Worm (Caenorhabditis elegans) whole organism, late embryonic: ENCODE measurements around the gene gtap-2.

Experiments used
- C38D4.7 ChIP-seq: fragments of 200-800 bp; sonication (Bioruptor generic); optimal IDR thresholded peaks from 2 replicates; lab custom pipeline; 2018; ENCODE audit warnings: mild to moderate bottlenecking, missing genetic modification characterization, moderate library complexity, missing compliant biosample characterization
- F13H6.1 ChIP-seq: sonication (generic microtip); optimal IDR thresholded peaks from 2 replicates; lab custom pipeline; 2016; ENCODE audit warnings: missing genetic modification characterization, missing compliant biosample characterization
- Y22D7AL.16 ChIP-seq: sonication (generic microtip); optimal IDR thresholded peaks from 2 replicates; lab custom pipeline; 2016; ENCODE audit warnings: missing genetic modification characterization, missing compliant biosample characterization
- ceh-18 ChIP-seq: sonication (generic microtip); optimal IDR thresholded peaks from 2 replicates; lab custom pipeline; 2016; ENCODE audit warnings: missing genetic modification characterization, missing compliant biosample characterization
- ceh-19 ChIP-seq: fragments of 200-800 bp; sonication (Bioruptor generic); optimal IDR thresholded peaks from 2 replicates; lab custom pipeline; 2018; ENCODE audit warnings: mild to moderate bottlenecking, missing genetic modification characterization, missing compliant biosample characterization
- ceh-2 ChIP-seq: sonication (generic microtip); optimal IDR thresholded peaks from 2 replicates; lab custom pipeline; 2016; ENCODE audit warnings: missing genotype, missing genetic modification characterization, missing compliant biosample characterization
- ceh-22 ChIP-seq: sonication (generic microtip); optimal IDR thresholded peaks from 2 replicates; lab custom pipeline; 2017; ENCODE audit warnings: missing biosample characterization, missing genetic modification characterization
- ceh-24 ChIP-seq: sonication (generic microtip); optimal IDR thresholded peaks from 2 replicates; lab custom pipeline; 2016; ENCODE audit warnings: mild to moderate bottlenecking, missing genetic modification characterization, missing compliant biosample characterization
- ceh-30 ChIP-seq: fragments of 150-350 bp; optimal IDR thresholded peaks from 2 replicates; lab custom pipeline; 2014; ENCODE audit warnings: missing biosample characterization, missing genetic modification characterization
- ceh-34 ChIP-seq: sonication (generic microtip); optimal IDR thresholded peaks from 2 replicates; lab custom pipeline; 2016; ENCODE audit warnings: mild to moderate bottlenecking, missing genetic modification characterization, missing compliant biosample characterization
- ceh-48 ChIP-seq: sonication (generic microtip); optimal IDR thresholded peaks from 2 replicates; lab custom pipeline; 2016; ENCODE audit warnings: missing genetic modification characterization, inconsistent platforms, missing compliant biosample characterization
- ceh-6 ChIP-seq: fragments of 200-800 bp; sonication (Bioruptor generic); optimal IDR thresholded peaks from 2 replicates; lab custom pipeline; 2018; ENCODE audit warnings: mild to moderate bottlenecking, missing genetic modification characterization, missing compliant biosample characterization
- dmd-4 ChIP-seq: sonication (generic microtip); optimal IDR thresholded peaks from 2 replicates; lab custom pipeline; 2016; ENCODE audit warnings: borderline replicate concordance, missing genetic modification characterization, missing compliant biosample characterization
- elt-2 ChIP-seq: sonication (generic microtip); optimal IDR thresholded peaks from 2 replicates; lab custom pipeline; 2016; ENCODE audit warnings: missing genetic modification reagents, missing genetic modification characterization, missing compliant biosample characterization
- elt-4 ChIP-seq: sonication (generic microtip); optimal IDR thresholded peaks from 2 replicates; lab custom pipeline; 2016; ENCODE audit warnings: missing genetic modification characterization, missing compliant biosample characterization
- eyg-1 ChIP-seq: sonication (generic microtip); optimal IDR thresholded peaks from 2 replicates; lab custom pipeline; 2016; ENCODE audit warnings: missing genotype, missing genetic modification characterization, missing compliant biosample characterization
- fax-1 ChIP-seq: sonication (generic microtip); optimal IDR thresholded peaks from 2 replicates; lab custom pipeline; 2016; ENCODE audit warnings: missing genotype, missing genetic modification characterization, missing compliant biosample characterization
- fkh-10 ChIP-seq: fragments of 150-350 bp; optimal IDR thresholded peaks from 2 replicates; lab custom pipeline; 2014; ENCODE audit warnings: missing biosample characterization, missing genetic modification reagents, missing genetic modification characterization
- fkh-6 ChIP-seq: sonication (generic microtip); optimal IDR thresholded peaks from 2 replicates; lab custom pipeline; 2016; ENCODE audit warnings: missing genetic modification characterization, missing compliant biosample characterization
- hlh-30 ChIP-seq: sonication (generic microtip); optimal IDR thresholded peaks from 2 replicates; lab custom pipeline; 2017; ENCODE audit warnings: antibody characterized with exemption, missing genetic modification characterization, missing compliant biosample characterization; ENCODE audit not compliant: insufficient read depth
- hlh-6 ChIP-seq: sonication (generic microtip); optimal IDR thresholded peaks from 2 replicates; lab custom pipeline; 2016; ENCODE audit warnings: missing genotype, missing genetic modification characterization, missing compliant biosample characterization
- lin-11 ChIP-seq: fragments of 200-800 bp; sonication (Bioruptor generic); optimal IDR thresholded peaks from 2 replicates; lab custom pipeline; 2018; ENCODE audit warnings: mild to moderate bottlenecking, missing genetic modification characterization, missing compliant biosample characterization
- mec-3 ChIP-seq: sonication (generic microtip); optimal IDR thresholded peaks from 2 replicates; lab custom pipeline; 2016; ENCODE audit warnings: borderline replicate concordance, missing genetic modification characterization, missing compliant biosample characterization
- nfya-1 ChIP-seq: sonication (generic microtip); optimal IDR thresholded peaks from 2 replicates; lab custom pipeline; 2017; ENCODE audit warnings: missing genetic modification characterization, mild to moderate bottlenecking, missing compliant biosample characterization, antibody characterized with exemption, moderate library complexity
- npax-4 ChIP-seq: sonication (generic microtip); optimal IDR thresholded peaks from 2 replicates; lab custom pipeline; 2016; ENCODE audit warnings: missing genetic modification characterization, missing compliant biosample characterization
- pat-9 ChIP-seq: fragments of 200-800 bp; sonication (Bioruptor generic); optimal IDR thresholded peaks from 2 replicates; lab custom pipeline; 2018; ENCODE audit warnings: mild to moderate bottlenecking, missing genetic modification characterization, moderate library complexity, missing compliant biosample characterization
- pax-1 ChIP-seq: fragments of 150-350 bp; optimal IDR thresholded peaks from 2 replicates; lab custom pipeline; 2014; ENCODE audit warnings: missing biosample characterization, missing genetic modification characterization
- pha-4 ChIP-seq: fragments of 150-350 bp; optimal IDR thresholded peaks from 2 replicates; lab custom pipeline; 2018; ENCODE audit warnings: missing biosample characterization, missing genetic modification reagents, missing genetic modification characterization
- pqm-1 ChIP-seq: sonication (generic microtip); optimal IDR thresholded peaks from 2 replicates; lab custom pipeline; 2016; ENCODE audit warnings: missing genetic modification characterization, missing compliant biosample characterization
- ref-2 ChIP-seq: sonication (generic microtip); optimal IDR thresholded peaks from 2 replicates; lab custom pipeline; 2016; ENCODE audit warnings: missing genetic modification characterization, missing compliant biosample characterization
- sox-2 ChIP-seq: fragments of 200-800 bp; sonication (Bioruptor generic); IDR thresholded peaks from 2 replicates; pipeline ENCODE4 v1.3.6; 2022; ENCODE audit warnings: missing genetic modification reagents, missing genetic modification characterization, missing compliant biosample characterization
- sox-4 ChIP-seq: sonication (generic microtip); optimal IDR thresholded peaks from 2 replicates; lab custom pipeline; 2017; ENCODE audit warnings: mild to moderate bottlenecking, missing genetic modification characterization, inconsistent platforms, missing compliant biosample characterization
- ttx-3 ChIP-seq: sonication (generic microtip); optimal IDR thresholded peaks from 2 replicates; lab custom pipeline; 2016; ENCODE audit warnings: missing genetic modification reagents, missing genetic modification characterization, missing compliant biosample characterization
- unc-42 ChIP-seq: sonication (generic microtip); optimal IDR thresholded peaks from 2 replicates; lab custom pipeline; 2016; ENCODE audit warnings: missing genotype, missing genetic modification characterization, missing compliant biosample characterization
- unc-55 ChIP-seq: sonication (generic microtip); optimal IDR thresholded peaks from 2 replicates; lab custom pipeline; 2017; ENCODE audit warnings: missing biosample characterization, missing genetic modification reagents, missing genetic modification characterization
- unc-86 ChIP-seq: sonication (generic microtip); optimal IDR thresholded peaks from 2 replicates; lab custom pipeline; 2016; ENCODE audit warnings: missing genetic modification characterization, missing compliant biosample characterization
- ztf-16 ChIP-seq: sonication (generic microtip); optimal IDR thresholded peaks from 2 replicates; lab custom pipeline; 2017; ENCODE audit warnings: missing genetic modification characterization, missing compliant biosample characterization

gtap-2 gene

DNA sequence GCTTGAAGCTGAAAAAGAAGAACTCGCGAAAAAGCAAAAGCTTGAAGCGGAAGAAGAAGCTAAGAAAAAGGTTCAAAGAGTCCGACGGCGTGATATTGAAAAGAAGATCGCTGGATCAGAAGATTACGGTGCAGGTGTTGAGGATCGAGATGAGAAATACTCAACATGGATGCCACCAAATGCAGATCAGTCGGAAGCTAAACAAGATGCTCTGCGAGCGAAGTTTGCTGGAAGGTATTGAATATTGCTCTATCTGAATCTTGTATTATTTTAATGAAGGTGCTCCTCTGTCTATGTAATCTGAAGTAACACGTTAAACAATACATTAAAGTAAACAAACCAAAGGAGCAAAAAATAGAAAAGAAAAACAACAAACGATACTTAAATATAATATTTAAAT lies 6.3 kb upstream of the gtap-2 start:
- TF ChIP-seq ceh-22 (tag; lab: Kevin White, UChicago): no peak
- no peak for TF ChIP-seq ceh-18 (tag; lab: Kevin White, UChicago)
- TF ChIP-seq unc-42 (tag; lab: Kevin White, UChicago): no peak
- no peak for TF ChIP-seq ceh-19 (GFP tag; lab: Kevin White, UChicago)
- no peak for TF ChIP-seq eyg-1 (tag; lab: Kevin White, UChicago)
- TF ChIP-seq elt-4 (tag; lab: Kevin White, UChicago): no peak
- TF ChIP-seq ceh-48 (tag; lab: Kevin White, UChicago): no peak

DNA sequence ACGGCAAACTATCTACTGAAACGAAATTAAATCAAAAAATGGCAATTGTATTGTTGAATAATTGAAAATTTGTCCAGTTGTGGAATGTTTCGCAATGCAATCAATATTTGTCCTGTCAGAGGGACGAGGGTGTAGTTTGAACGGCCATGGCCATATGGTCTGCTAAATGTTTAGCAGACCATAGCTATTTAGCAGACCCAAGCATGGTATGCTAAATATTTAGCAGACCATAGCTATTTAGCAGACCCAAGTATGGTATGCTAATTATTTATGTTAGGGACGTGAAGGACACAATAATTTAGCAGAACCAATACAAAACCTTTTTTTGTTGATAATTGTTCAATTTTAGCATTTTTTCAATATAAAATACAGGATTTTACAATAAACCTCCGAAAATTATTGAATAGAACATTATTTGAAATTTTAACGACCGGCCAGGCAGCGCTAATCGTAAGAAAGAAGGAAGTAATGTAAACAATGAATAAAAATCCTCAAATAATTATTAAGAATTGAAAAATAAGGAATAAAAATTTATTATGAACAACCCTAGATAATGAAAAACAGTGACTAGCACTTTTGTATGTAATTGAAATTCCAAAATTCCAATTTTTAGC lies 3.2 kb upstream of the gtap-2 start, which contains the start of gene riok-3:
Gene riok-3 (minus strand): TSS at position 15 of the 614 bp plus-strand sequence.
- TF ChIP-seq ceh-48 (tag; lab: Kevin White, UChicago) (peak; percentile 13), ceh-34 (tag; lab: Kevin White, UChicago) (no peak), dmd-4 (tag; lab: Kevin White, UChicago) (no peak)
- TF ChIP-seq, all 69 proteins: peak for 1

DNA sequence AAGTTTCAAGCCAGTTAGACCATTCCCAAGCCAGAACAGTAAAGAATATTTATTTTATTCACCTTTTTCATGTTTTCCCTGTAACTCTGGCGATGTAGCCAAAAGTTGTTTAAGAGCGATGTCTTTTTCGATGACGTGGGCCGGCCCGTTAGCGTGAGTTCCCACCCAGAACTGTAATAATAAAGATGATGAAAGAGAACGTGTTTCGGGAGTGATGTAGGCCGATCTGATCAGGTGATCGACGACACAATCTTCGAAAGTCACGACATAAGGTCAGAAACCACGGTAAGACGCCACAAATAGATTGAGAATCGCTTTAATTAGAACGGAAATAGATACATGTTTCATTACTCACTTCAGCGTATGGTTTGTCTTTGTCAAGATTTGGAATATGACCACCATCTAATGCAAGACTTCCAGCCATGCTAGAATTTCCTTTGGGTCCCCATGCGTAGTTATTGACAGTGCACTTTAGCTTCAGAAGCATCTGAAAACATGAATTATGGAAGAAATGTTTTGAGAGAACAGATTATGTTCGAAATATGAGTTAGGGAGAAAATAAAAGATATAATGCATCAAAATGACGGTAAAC lies 1.3 kb upstream of the gtap-2 start, which contains the start of gene ZK632.4:
Gene ZK632.4 (minus strand): TSS at position 487 of the 592 bp plus-strand sequence.
- TF ChIP-seq pha-4 (tag; lab: Kevin White, UChicago) (no peak), ceh-2 (no peak), fkh-6 (tag; lab: Kevin White, UChicago) (no peak), C38D4.7 (GFP tag; lab: Kevin White, UChicago) (no peak)

DNA sequence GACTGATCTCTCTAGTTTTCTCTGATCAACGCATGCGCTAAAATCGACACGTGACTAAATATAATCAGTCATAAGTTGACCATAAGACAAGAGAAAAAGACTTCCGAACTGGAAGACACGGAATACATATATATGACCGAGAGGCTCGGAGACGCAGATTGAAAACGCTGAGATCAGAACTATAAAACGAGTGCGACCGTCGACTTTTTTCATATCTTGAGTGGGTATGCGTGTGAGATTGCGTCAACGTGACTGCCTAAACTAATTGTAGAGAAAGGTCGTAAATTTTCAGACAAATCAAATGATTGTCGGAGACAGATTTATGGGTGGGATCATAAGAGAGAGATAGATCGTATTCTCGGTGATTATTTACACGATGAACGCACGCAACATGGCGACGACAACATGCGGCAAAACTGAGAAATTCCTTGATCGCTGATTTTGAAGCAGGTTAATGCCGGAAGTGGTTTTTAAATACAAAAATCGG lies 741 bp upstream of the gtap-2 start:
- TF ChIP-seq hlh-30 (tag; lab: Kevin White, UChicago): peak; percentile 17
- no peak for TF ChIP-seq ceh-2

DNA sequence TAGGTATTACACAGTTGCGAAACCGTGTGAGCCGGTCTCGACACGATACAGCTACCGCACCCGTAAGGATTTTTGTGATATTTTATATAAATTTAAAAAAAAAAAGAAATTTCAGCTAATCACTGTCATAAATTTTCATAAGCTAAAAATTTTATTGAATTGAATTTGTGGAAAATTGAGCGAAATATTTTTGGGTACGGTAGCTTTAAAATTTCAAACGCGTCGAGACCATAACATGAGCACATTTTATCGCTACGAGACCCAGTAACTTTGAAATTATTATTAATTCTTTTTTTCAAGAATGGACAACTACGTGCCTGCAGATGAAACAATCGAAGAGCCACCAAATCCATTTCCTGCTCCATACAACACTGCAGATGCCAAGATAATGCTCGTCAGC lies 4.8 kb downstream of the gtap-2 start, which contains the start of gene ZK632.14:
Gene ZK632.14 (plus strand): TSS at position 301 of the 400 bp plus-strand sequence.
- TF ChIP-seq ceh-18 (tag; lab: Kevin White, UChicago) (no peak), pha-4 (tag; lab: Kevin White, UChicago) (no peak), elt-4 (tag; lab: Kevin White, UChicago) (no peak), unc-55 (no peak), pat-9 (tag; lab: Kevin White, UChicago) (no peak), fkh-10 (no peak), lin-11 (tag; lab: Kevin White, UChicago) (no peak)

DNA sequence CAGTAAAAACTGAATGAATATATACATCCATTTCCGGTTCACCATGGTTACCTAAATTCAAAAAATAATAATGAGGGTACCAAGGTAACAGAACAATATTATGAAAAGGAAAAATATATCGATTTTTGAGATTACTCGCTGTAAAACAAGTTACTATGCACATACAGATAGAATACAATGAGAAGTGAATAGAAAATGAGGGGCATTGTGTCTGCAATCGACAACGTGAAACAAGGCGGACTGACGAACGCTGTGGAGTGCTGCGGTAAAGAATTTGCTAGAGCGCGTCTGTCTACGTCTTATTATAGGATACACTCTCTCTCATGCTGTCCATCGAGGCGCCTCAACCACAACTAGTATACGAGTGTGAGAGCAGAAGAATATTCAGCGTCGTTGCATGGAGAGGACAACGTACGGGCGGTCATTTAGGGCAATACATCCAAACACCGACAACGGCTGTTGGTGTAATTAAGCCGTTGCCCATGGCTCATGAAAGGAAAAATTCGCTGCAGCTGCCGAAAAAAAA lies 8.8 kb downstream of the gtap-2 start, which contains the start of gene cnx-1:
Gene cnx-1 (minus strand): TSS at position 51 of the 526 bp plus-strand sequence.
- TF ChIP-seq hlh-30 (tag; lab: Kevin White, UChicago) (peak; percentile 3), unc-55 (no peak), hlh-6 (tag; lab: Kevin White, UChicago) (no peak), sox-4 (no peak), npax-4 (tag; lab: Kevin White, UChicago) (no peak), ceh-24 (tag; lab: Kevin White, UChicago) (no peak), sox-2 (GFP tag; lab: Robert Waterston, UW) (no peak), elt-4 (tag; lab: Kevin White, UChicago) (no peak), ttx-3 (tag; lab: Kevin White, UChicago) (no peak), C38D4.7 (GFP tag; lab: Kevin White, UChicago) (no peak), ceh-19 (GFP tag; lab: Kevin White, UChicago) (no peak), ceh-34 (tag; lab: Kevin White, UChicago) (peak; percentile 29), ceh-30 (tag; lab: Kevin White, UChicago) (no peak), ceh-2 (no peak), elt-2 (tag; lab: Kevin White, UChicago) (peak; percentile 18), nfya-1 (peak; percentile 50), ztf-16 (no peak), mec-3 (no peak), pat-9 (tag; lab: Kevin White, UChicago) (no peak), F13H6.1 (no peak), ceh-6 (GFP tag; lab: Kevin White, UChicago) (no peak), fkh-6 (tag; lab: Kevin White, UChicago) (no peak), fax-1 (tag; lab: Kevin White, UChicago) (no peak), unc-86 (tag; lab: Kevin White, UChicago) (peak; percentile 31), ref-2 (tag; lab: Kevin White, UChicago) (peak; percentile 60), Y22D7AL.16 (no peak), pqm-1 (no peak), eyg-1 (tag; lab: Kevin White, UChicago) (no peak), pax-1 (tag; lab: Kevin White, UChicago) (no peak)
